Fruit fly (Drosophila melanogaster) whole organism, adult: Measurements from ENCODE around the gene fmt.

Experiments
- CG14711 ChIP-seq: fragments of 200-800 bp; sonication (Bioruptor generic); optimal IDR thresholded peaks from 2 replicates; lab custom pipeline; 2018; ENCODE audit warnings: missing biosample characterization, mild to moderate bottlenecking, missing genetic modification characterization, moderate library complexity
- CG5204 ChIP-seq: fragments of 200-800 bp; sonication (Bioruptor generic); optimal IDR thresholded peaks from 2 replicates; lab custom pipeline; 2016; ENCODE audit warnings: missing biosample characterization, missing genetic modification characterization
- CG7101 ChIP-seq: fragments of 200-800 bp; sonication (Bioruptor generic); optimal IDR thresholded peaks from 2 replicates; lab custom pipeline; 2018; ENCODE audit warnings: missing biosample characterization, mild to moderate bottlenecking, missing genetic modification characterization, moderate library complexity
- Clk ChIP-seq: fragments of 200-800 bp; sonication (Bioruptor generic); optimal IDR thresholded peaks from 2 replicates; lab custom pipeline; 2017; ENCODE audit warnings: missing biosample characterization, missing genetic modification characterization
- Crg-1 ChIP-seq: fragments of 200-800 bp; sonication (Bioruptor generic); optimal IDR thresholded peaks from 2 replicates; lab custom pipeline; 2016; ENCODE audit warnings: missing biosample characterization, missing genetic modification characterization
- Mnt ChIP-seq: fragments of 200-800 bp; sonication (Bioruptor generic); optimal IDR thresholded peaks from 2 replicates; lab custom pipeline; 2016; ENCODE audit warnings: missing biosample characterization, mild to moderate bottlenecking, missing genetic modification characterization
- cic ChIP-seq: fragments of 200-800 bp; sonication (Bioruptor generic); optimal IDR thresholded peaks from 2 replicates; lab custom pipeline; 2017; ENCODE audit warnings: missing biosample characterization, mild to moderate bottlenecking, missing genetic modification characterization, moderate library complexity
- cnc ChIP-seq, 2 experiments: fragments of >200 bp; optimal IDR thresholded peaks; 2 replicates each; lab custom pipeline; 2017
- kay ChIP-seq: fragments of 200-800 bp; sonication (Bioruptor generic); peaks from one replicate; lab custom pipeline; 2016; ENCODE audit warnings: missing biosample characterization, missing genetic modification characterization, borderline replicate concordance
- toe ChIP-seq: fragments of 200-800 bp; sonication (Bioruptor generic); optimal IDR thresholded peaks from 2 replicates; lab custom pipeline; 2016; ENCODE audit warnings: missing biosample characterization, missing genetic modification characterization

DNA sequence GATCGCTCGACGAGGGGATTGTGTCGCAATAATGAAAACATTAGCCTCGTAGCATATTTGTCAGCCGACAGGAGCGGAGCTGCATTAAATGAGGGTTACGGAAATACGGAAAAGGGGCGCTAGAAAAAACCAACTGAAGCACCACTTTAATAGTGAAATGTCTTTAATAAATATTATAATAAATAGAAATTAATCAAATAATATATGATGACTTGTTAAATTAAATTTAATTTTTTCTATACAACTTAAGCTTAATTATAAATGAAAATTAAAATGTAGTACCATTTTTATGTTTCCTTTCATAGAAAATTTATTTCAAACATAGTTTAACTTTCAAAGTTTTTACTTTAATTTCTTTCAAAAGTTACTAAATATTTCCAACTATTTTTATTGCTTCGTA lies 11.7 kb downstream of the fmt start:
- TF ChIP-seq Crg-1 (GFP tag; lab: Kevin White, UChicago) (no peak), CG5204 (GFP tag; lab: Kevin White, UChicago) (no peak), toe (no peak), Mnt (GFP tag; lab: Kevin White, UChicago) (no peak), kay (no peak), CG7101 (tag; lab: Kevin White, UChicago) (no peak), Clk (no peak), CG14711 (tag; lab: Kevin White, UChicago) (no peak), cnc (optimal IDR thresholded peaks at IDR 0.05; lab: Kevin White, UChicago) (no peak), cic (no peak)
